Worm (Caenorhabditis elegans) whole organism, L2 larva: Measurements from ENCODE around the gene C55A6.7.
"Not testable (repeated sequence)": the region's sequence is repeated elsewhere in the genome, so short reads cannot be mapped to it uniquely, and the experiment has no call there.

ENCODE experiments used
- C34F6.9 ChIP-seq: fragments of 150-350 bp; optimal IDR thresholded peaks from 2 replicates; lab custom pipeline; 2014; ENCODE audit warnings: missing biosample characterization, missing genetic modification characterization
- F13H6.1 ChIP-seq: sonication (generic microtip); optimal IDR thresholded peaks from 2 replicates; lab custom pipeline; 2016; ENCODE audit warnings: missing genetic modification characterization, missing compliant biosample characterization
- R02D3.7 ChIP-seq: fragments of 150-350 bp; optimal IDR thresholded peaks from 2 replicates; lab custom pipeline; 2014; ENCODE audit warnings: missing biosample characterization, missing genetic modification characterization
- alr-1 ChIP-seq: fragments of 150-350 bp; optimal IDR thresholded peaks from 2 replicates; lab custom pipeline; 2014; ENCODE audit warnings: missing biosample characterization, missing genetic modification characterization
- aly-2 ChIP-seq: fragments of 150-350 bp; optimal IDR thresholded peaks from 2 replicates; lab custom pipeline; 2014; ENCODE audit warnings: missing biosample characterization, missing genetic modification characterization
- ama-1 ChIP-seq: fragments of 150-350 bp; optimal IDR thresholded peaks from 2 replicates; lab custom pipeline; 2018; ENCODE audit warnings: inconsistent platforms
- blmp-1 ChIP-seq: sonication (generic microtip); optimal IDR thresholded peaks from 2 replicates; lab custom pipeline; 2017; ENCODE audit warnings: missing genetic modification characterization, mild to moderate bottlenecking, missing compliant biosample characterization, antibody characterized with exemption, moderate library complexity; ENCODE audit not compliant: insufficient read depth
- ceh-16 ChIP-seq: fragments of 150-350 bp; optimal IDR thresholded peaks from 2 replicates; lab custom pipeline; 2014; ENCODE audit warnings: missing biosample characterization, missing genetic modification characterization
- crh-2 ChIP-seq: sonication (generic microtip); optimal IDR thresholded peaks from 2 replicates; lab custom pipeline; 2017; ENCODE audit warnings: missing biosample characterization, missing genetic modification characterization
- dmd-4 ChIP-seq: sonication (generic microtip); optimal IDR thresholded peaks from 2 replicates; lab custom pipeline; 2017; ENCODE audit warnings: missing biosample characterization, missing genetic modification characterization
- egl-27 ChIP-seq: sonication (generic microtip); optimal IDR thresholded peaks from 3 replicates; lab custom pipeline; 2017; ENCODE audit warnings: missing biosample characterization, missing genetic modification reagents, missing genetic modification characterization
- elt-1 ChIP-seq: fragments of 150-350 bp; optimal IDR thresholded peaks from 2 replicates; lab custom pipeline; 2014; ENCODE audit warnings: missing biosample characterization, missing genetic modification characterization
- fos-1 ChIP-seq: fragments of 150-350 bp; optimal IDR thresholded peaks from 2 replicates; lab custom pipeline; 2014; ENCODE audit warnings: missing biosample characterization, missing genetic modification characterization
- gmeb-1 ChIP-seq: fragments of 150-350 bp; optimal IDR thresholded peaks from 2 replicates; lab custom pipeline; 2014; ENCODE audit warnings: missing biosample characterization, missing genetic modification characterization
- lin-13 ChIP-seq: fragments of 150-350 bp; optimal IDR thresholded peaks from 2 replicates; lab custom pipeline; 2014; ENCODE audit warnings: missing biosample characterization, missing genetic modification reagents, missing genetic modification characterization
- lin-39 ChIP-seq: fragments of 150-350 bp; optimal IDR thresholded peaks from 2 replicates; lab custom pipeline; 2014; ENCODE audit warnings: missing biosample characterization, missing genetic modification reagents, missing genetic modification characterization
- lsy-2 ChIP-seq, 2 experiments: fragments of 150-350 bp in 1 of 2; sonication (generic microtip) in 1 of 2; optimal IDR thresholded peaks; 2 replicates each; lab custom pipeline; 2014 to 2017; ENCODE audit warnings: missing biosample characterization in 2 of 2, missing genetic modification characterization in 2 of 2
- nhr-10 ChIP-seq: sonication (generic microtip); optimal IDR thresholded peaks from 2 replicates; lab custom pipeline; 2017; ENCODE audit warnings: missing biosample characterization, missing genetic modification characterization
- nhr-11 ChIP-seq: fragments of 150-350 bp; optimal IDR thresholded peaks from 2 replicates; lab custom pipeline; 2014; ENCODE audit warnings: missing biosample characterization, missing genetic modification characterization
- nhr-21 ChIP-seq: fragments of 150-350 bp; optimal IDR thresholded peaks from 2 replicates; lab custom pipeline; 2014; ENCODE audit warnings: missing biosample characterization, missing genetic modification characterization
- nhr-237 ChIP-seq: fragments of 150-350 bp; optimal IDR thresholded peaks from 2 replicates; lab custom pipeline; 2014; ENCODE audit warnings: missing biosample characterization, missing genetic modification characterization
- nhr-25 ChIP-seq: fragments of 150-350 bp; sonication (generic microtip); optimal IDR thresholded peaks from 3 replicates; lab custom pipeline; 2014; ENCODE audit warnings: missing biosample characterization, missing genetic modification characterization
- skn-1 ChIP-seq: sonication (generic microtip); optimal IDR thresholded peaks from 2 replicates; lab custom pipeline; 2017; ENCODE audit warnings: missing biosample characterization, missing genetic modification characterization
- sma-9 ChIP-seq, 2 experiments: fragments of 150-350 bp in 1 of 2; sonication (generic microtip) in 1 of 2; optimal IDR thresholded peaks; 2 replicates each; lab custom pipeline; 2014 to 2016; ENCODE audit warnings: missing genetic modification characterization in 2 of 2, mild to moderate bottlenecking in 1 of 2, missing biosample characterization in 1 of 2, missing compliant biosample characterization in 1 of 2, missing genetic modification reagents in 1 of 2, moderate library complexity in 1 of 2
- unc-55 ChIP-seq: fragments of 150-350 bp; sonication (generic microtip); optimal IDR thresholded peaks from 3 replicates; lab custom pipeline; 2014; ENCODE audit warnings: missing biosample characterization, missing genetic modification reagents, missing genetic modification characterization
- unc-62 ChIP-seq: fragments of 150-350 bp; optimal IDR thresholded peaks from 2 replicates; lab custom pipeline; 2014; ENCODE audit warnings: missing biosample characterization, missing genetic modification reagents, missing genetic modification characterization
- ztf-4 ChIP-seq: fragments of 150-350 bp; optimal IDR thresholded peaks from 2 replicates; lab custom pipeline; 2014; ENCODE audit warnings: missing biosample characterization, missing genetic modification characterization

Gene C55A6.7

DNA sequence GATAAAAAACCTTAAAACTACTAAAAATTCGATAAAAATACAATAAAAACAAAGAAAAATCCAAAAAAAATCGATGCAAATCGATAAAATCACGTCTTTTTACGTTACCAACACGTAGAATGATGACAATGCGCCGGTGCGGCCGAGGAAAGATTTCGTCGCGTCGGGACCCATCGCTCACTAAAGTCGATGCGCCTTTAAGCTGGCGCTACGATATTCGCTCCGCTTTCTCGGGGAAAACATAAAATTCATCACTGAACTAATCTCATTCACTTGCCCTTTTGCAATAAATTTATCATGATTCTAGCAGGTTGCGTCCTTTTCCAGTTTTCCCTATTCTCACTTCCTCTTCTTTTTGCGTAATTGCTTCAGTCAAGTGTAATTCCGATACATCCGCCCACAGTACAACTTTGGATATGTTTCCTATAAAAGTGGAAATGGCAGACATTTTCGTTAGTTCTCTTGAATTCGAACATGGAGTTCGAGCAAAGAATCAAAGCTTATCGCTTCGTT is 36.7 kb downstream of the C55A6.7 start, which contains the start of gene col-157:
Gene col-157 (plus strand): TSS at position 463 of the 513 bp plus-strand sequence.
- TF ChIP-seq alr-1 (tag; lab: Kevin White, UChicago); ceh-16; R02D3.7 (tag; lab: Kevin White, UChicago): not testable (repeated sequence)

DNA sequence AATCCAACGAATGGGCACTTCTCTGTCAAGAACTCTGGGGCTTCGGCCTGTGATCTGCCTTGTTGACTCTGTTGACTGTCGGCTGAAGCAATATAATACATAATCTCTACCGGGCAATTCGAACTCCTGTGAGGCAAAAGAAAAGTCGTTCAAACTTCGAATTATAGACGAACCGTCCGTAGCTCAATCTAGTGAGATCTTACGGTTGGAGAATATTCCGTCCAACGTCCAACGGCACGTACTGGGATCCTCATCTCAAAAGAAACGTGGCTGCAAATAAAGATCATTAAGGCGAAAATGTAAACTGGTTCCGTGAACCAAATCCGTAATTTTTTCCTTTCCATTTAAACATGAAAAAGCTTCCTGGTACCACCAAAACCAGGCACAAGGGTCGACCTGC is 39.6 kb downstream of the C55A6.7 start, which contains the start of gene T11F9.14:
Gene T11F9.14 (minus strand): TSS at position 101 of the 400 bp plus-strand sequence.
- TF ChIP-seq skn-1; crh-2; nhr-11 (tag; lab: Kevin White, UChicago): not testable (repeated sequence)

DNA sequence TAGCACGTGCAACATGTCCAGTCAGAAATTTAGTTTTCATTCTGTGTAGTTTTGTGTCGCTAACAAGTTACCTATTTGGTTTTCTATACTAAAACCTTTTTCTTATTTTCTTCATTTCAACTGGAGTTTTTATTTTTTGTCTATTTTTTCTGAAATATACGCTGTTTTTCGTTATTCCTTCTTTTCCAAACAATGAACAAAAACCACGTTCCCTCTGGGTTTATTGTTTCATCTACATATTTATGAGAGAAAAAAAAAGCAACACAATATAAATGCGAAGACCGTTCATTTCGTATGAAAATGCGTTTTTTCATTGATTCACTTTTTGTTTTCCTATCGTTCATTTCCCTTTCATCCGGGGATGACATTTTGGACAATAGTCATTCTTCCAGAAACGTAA is 40.9 kb downstream of the C55A6.7 start, which contains the start of gene T11F9.22:
Gene T11F9.22 (plus strand): TSS at position 301 of the 400 bp plus-strand sequence.
- TF ChIP-seq aly-2 (tag; lab: Kevin White, UChicago) (no peak), egl-27 (tag; lab: Kevin White, UChicago) (no peak), blmp-1 (tag; lab: Kevin White, UChicago) (no peak), nhr-21 (tag; lab: Kevin White, UChicago) (no peak), C34F6.9 (tag; lab: Kevin White, UChicago) (no peak), lin-13 (GFP tag; lab: Kevin White, UChicago) (no peak), lin-39 (tag; lab: Kevin White, UChicago) (no peak), F13H6.1 (no peak), nhr-237 (tag; lab: Kevin White, UChicago) (no peak), crh-2 (no peak), elt-1 (no peak), fos-1 (tag; lab: Kevin White, UChicago) (no peak), ama-1 (lab: Kevin White, UChicago) (no peak), alr-1 (tag; lab: Kevin White, UChicago) (no peak), unc-55 (GFP tag; lab: Kevin White, UChicago) (no peak), nhr-10 (tag; lab: Kevin White, UChicago) (no peak)
- TF ChIP-seq, all 48 proteins: peak for 0

- TF ChIP-seq alr-1 (tag; lab: Kevin White, UChicago); lsy-2 (tag; optimal IDR thresholded peaks at IDR 0.05; lab: Kevin White, UChicago); ztf-4 (tag; lab: Kevin White, UChicago): not testable (repeated sequence)
Observed at ce11 chrV:11475638-11476037, 44.7 kb downstream of the C55A6.7 start, which contains the start of gene T11F9.7. T11F9.7 (plus strand) TSS chrV:11475938.

ce11 chrV:11474399-11474798 is 45.9 kb downstream of the C55A6.7 start, which contains the start of gene nas-22:
nas-22 (plus strand) TSS chrV:11474699.
- TF ChIP-seq lin-13 (GFP tag; lab: Kevin White, UChicago) (no peak), nhr-10 (tag; lab: Kevin White, UChicago) (no peak), alr-1 (tag; lab: Kevin White, UChicago) (no peak), ama-1 (lab: Kevin White, UChicago) (no peak), gmeb-1 (no peak), sma-9 (GFP tag; optimal IDR thresholded peaks at IDR 0.05; lab: Kevin White, UChicago) (no peak), sma-9 (tag; optimal IDR thresholded peaks at IDR 0.05; lab: Kevin White, UChicago) (no peak), fos-1 (tag; lab: Kevin White, UChicago) (no peak)

DNA sequence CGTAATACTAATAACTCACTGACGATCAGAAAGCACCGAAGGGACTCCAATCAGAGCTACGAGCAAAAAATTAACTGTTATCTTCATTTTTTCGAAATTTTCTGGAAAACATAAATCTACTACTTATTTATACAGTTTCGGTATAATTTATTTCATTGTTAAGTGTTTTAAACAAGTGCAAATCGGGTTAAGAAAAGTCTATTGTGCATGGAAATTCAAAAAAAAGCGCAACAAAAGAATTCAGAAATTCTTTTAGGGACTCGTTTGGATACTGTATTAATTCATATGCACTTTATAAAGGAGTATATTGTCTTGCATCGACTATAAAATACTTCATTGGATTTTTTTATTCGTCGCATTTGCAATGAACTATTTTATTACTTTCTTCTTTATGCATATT is 48.1 kb downstream of the C55A6.7 start, which contains the start of the genes nas-20 and nas-21:
Gene nas-20 (minus strand): TSS at position 101 of the 400 bp plus-strand sequence.
Gene nas-21 (plus strand): TSS at position 356 of the 400 bp plus-strand sequence.
- no peak for TF ChIP-seq dmd-4 (tag; lab: Kevin White, UChicago)
- no peak for TF ChIP-seq R02D3.7 (tag; lab: Kevin White, UChicago)
- no peak for TF ChIP-seq lin-13 (GFP tag; lab: Kevin White, UChicago)
- TF ChIP-seq ceh-16: no peak
- TF ChIP-seq nhr-237 (tag; lab: Kevin White, UChicago): no peak
- TF ChIP-seq C34F6.9 (tag; lab: Kevin White, UChicago): no peak
- TF ChIP-seq unc-62 (GFP tag; lab: Kevin White, UChicago): no peak
- TF ChIP-seq lsy-2 (tag; optimal IDR thresholded peaks at IDR 0.05; lab: Kevin White, UChicago): no peak
- no peak for TF ChIP-seq lin-39 (tag; lab: Kevin White, UChicago)
- TF ChIP-seq nhr-25 (tag; lab: Kevin White, UChicago): no peak
- TF ChIP-seq nhr-10 (tag; lab: Kevin White, UChicago): no peak
- TF ChIP-seq sma-9 (GFP tag; optimal IDR thresholded peaks at IDR 0.05; lab: Kevin White, UChicago): no peak
- no peak for TF ChIP-seq sma-9 (tag; optimal IDR thresholded peaks at IDR 0.05; lab: Kevin White, UChicago)
- TF ChIP-seq, all 48 proteins: peak for 0
